Fruit fly (Drosophila melanogaster) whole organism, embryonic: Measurements from ENCODE around the gene Rack1.

Experiments
- CG1024 ChIP-seq: fragments of 200-800 bp; sonication (Bioruptor generic); IDR thresholded peaks from 2 replicates; pipeline ENCODE4 v1.3.6; 2022; ENCODE audit warnings: missing biosample characterization, missing genetic modification characterization
- CG11093 ChIP-seq: fragments of 200-800 bp; sonication (Bioruptor generic); IDR thresholded peaks from 3 replicates; pipeline ENCODE4 v1.3.6; 2022; ENCODE audit warnings: missing biosample characterization, missing genetic modification characterization
- CG11723 ChIP-seq: fragments of 200-800 bp; sonication (Bioruptor generic); optimal IDR thresholded peaks from 2 replicates; lab custom pipeline; 2017; ENCODE audit warnings: missing biosample characterization, mild to moderate bottlenecking, missing genetic modification characterization
- CG14667 ChIP-seq: fragments of 200-800 bp; sonication (Bioruptor generic); IDR thresholded peaks from 2 replicates; pipeline ENCODE4 v1.3.6; 2022; ENCODE audit warnings: missing biosample characterization, missing genetic modification characterization
- CG14860 ChIP-seq: fragments of 200-800 bp; sonication (Bioruptor generic); IDR thresholded peaks from 3 replicates; pipeline ENCODE4 v1.3.6; 2022; ENCODE audit warnings: missing biosample characterization, missing genetic modification characterization; ENCODE audit not compliant: partially characterized antibody
- CG1529 ChIP-seq: fragments of 200-800 bp; sonication (Bioruptor generic); optimal IDR thresholded peaks from 3 replicates; lab custom pipeline; 2018; ENCODE audit warnings: missing biosample characterization, missing genetic modification characterization
- CG17361 ChIP-seq: fragments of 200-800 bp; sonication (Bioruptor generic); IDR thresholded peaks from 3 replicates; pipeline ENCODE4 v1.3.6; 2022; ENCODE audit warnings: missing biosample characterization, missing genetic modification characterization
- CG17829 ChIP-seq: fragments of 200-800 bp; optimal IDR thresholded peaks from 2 replicates; lab custom pipeline; 2019; ENCODE audit warnings: missing biosample characterization, mild to moderate bottlenecking, missing genetic modification characterization, moderate library complexity
- CG1792 ChIP-seq: fragments of 200-800 bp; sonication (Bioruptor generic); optimal IDR thresholded peaks from 2 replicates; lab custom pipeline; 2016; ENCODE audit warnings: missing biosample characterization, missing genetic modification characterization
- CG2116 ChIP-seq: fragments of 200-800 bp; sonication (Bioruptor generic); optimal IDR thresholded peaks from 3 replicates; lab custom pipeline; 2018; ENCODE audit warnings: missing biosample characterization, mild to moderate bottlenecking, missing genetic modification characterization
- CG30020 ChIP-seq: fragments of 200-800 bp; optimal IDR thresholded peaks from 2 replicates; lab custom pipeline; 2019; ENCODE audit warnings: missing biosample characterization, mild to moderate bottlenecking, missing genetic modification characterization, moderate library complexity
- CG3065 ChIP-seq: fragments of 200-800 bp; sonication (Bioruptor generic); optimal IDR thresholded peaks from 2 replicates; lab custom pipeline; 2016; ENCODE audit warnings: missing biosample characterization, missing genetic modification characterization
- CG3163 ChIP-seq: fragments of 200-800 bp; sonication (Bioruptor generic); optimal IDR thresholded peaks from 3 replicates; lab custom pipeline; 2016; ENCODE audit warnings: missing biosample characterization, missing genetic modification characterization
- CG3281 ChIP-seq: fragments of 200-800 bp; sonication (Bioruptor generic); optimal IDR thresholded peaks from 3 replicates; lab custom pipeline; 2017; ENCODE audit warnings: missing biosample characterization, mild to moderate bottlenecking, missing genetic modification characterization
- CG33557 ChIP-seq: fragments of 200-800 bp; sonication (Bioruptor generic); optimal IDR thresholded peaks from 2 replicates; lab custom pipeline; 2019; ENCODE audit warnings: missing biosample characterization, mild to moderate bottlenecking, missing genetic modification characterization, moderate library complexity
- CG4282 ChIP-seq: fragments of 200-800 bp; sonication (Bioruptor generic); optimal IDR thresholded peaks from 2 replicates; lab custom pipeline; 2016; ENCODE audit warnings: missing biosample characterization, missing genetic modification characterization
- CG4820 ChIP-seq: fragments of 200-800 bp; sonication (Bioruptor generic); optimal IDR thresholded peaks from 3 replicates; lab custom pipeline; 2016; ENCODE audit warnings: missing biosample characterization, missing genetic modification characterization
- CG6254 ChIP-seq: fragments of 200-800 bp; sonication (Bioruptor generic); optimal IDR thresholded peaks from 3 replicates; lab custom pipeline; 2017; ENCODE audit warnings: mild to moderate bottlenecking, missing biosample characterization, missing genetic modification reagents, missing genetic modification characterization
- CG6683 ChIP-seq: fragments of 200-800 bp; sonication (Bioruptor generic); optimal IDR thresholded peaks from 2 replicates; lab custom pipeline; 2017; ENCODE audit warnings: missing biosample characterization, mild to moderate bottlenecking, missing genetic modification characterization, missing genetic modification reagents
- Deaf1 ChIP-seq: fragments of 200-800 bp; optimal IDR thresholded peaks from 3 replicates; lab custom pipeline; 2019; ENCODE audit warnings: missing biosample characterization, mild to moderate bottlenecking, missing genetic modification characterization, moderate library complexity
- Ets97D ChIP-seq: fragments of 200-800 bp; sonication (Bioruptor generic); optimal IDR thresholded peaks from 3 replicates; lab custom pipeline; 2016; ENCODE audit warnings: missing biosample characterization, missing genetic modification characterization
- HLH54F ChIP-seq: fragments of 200-800 bp; sonication (Bioruptor generic); optimal IDR thresholded peaks from 3 replicates; lab custom pipeline; 2016; ENCODE audit warnings: missing biosample characterization, missing genetic modification characterization
- Hmr ChIP-seq: fragments of 200-800 bp; sonication (Bioruptor generic); optimal IDR thresholded peaks from 3 replicates; lab custom pipeline; 2017; ENCODE audit warnings: mild to moderate bottlenecking, missing biosample characterization, missing genetic modification reagents, missing genetic modification characterization
- Max ChIP-seq: fragments of 200-800 bp; sonication (Bioruptor generic); optimal IDR thresholded peaks from 2 replicates; lab custom pipeline; 2016; ENCODE audit warnings: missing biosample characterization, mild to moderate bottlenecking, missing genetic modification characterization
- NC2α ChIP-seq: fragments of 200-800 bp; sonication (Bioruptor generic); optimal IDR thresholded peaks from 2 replicates; lab custom pipeline; 2016; ENCODE audit warnings: missing biosample characterization, missing genetic modification characterization
- Rx ChIP-seq: fragments of 200-800 bp; sonication (Bioruptor generic); IDR thresholded peaks from 2 replicates; pipeline ENCODE4 v1.3.6; 2022; ENCODE audit warnings: missing biosample characterization, missing genetic modification characterization
- Sox100B ChIP-seq: fragments of 200-800 bp; sonication (Bioruptor generic); optimal IDR thresholded peaks from 3 replicates; lab custom pipeline; 2018; ENCODE audit warnings: missing biosample characterization, mild to moderate bottlenecking, missing genetic modification characterization
- Vsx1 ChIP-seq: fragments of 200-800 bp; sonication (Bioruptor generic); optimal IDR thresholded peaks from 2 replicates; lab custom pipeline; 2017; ENCODE audit warnings: missing biosample characterization, mild to moderate bottlenecking, missing genetic modification characterization, missing genetic modification reagents
- ac ChIP-seq: fragments of 200-800 bp; sonication (Bioruptor generic); optimal IDR thresholded peaks from 3 replicates; lab custom pipeline; 2017; ENCODE audit warnings: missing biosample characterization, mild to moderate bottlenecking, missing genetic modification characterization
- aop ChIP-seq: fragments of 200-800 bp; sonication (Bioruptor generic); IDR thresholded peaks from 2 replicates; pipeline ENCODE4 v1.3.6; 2022; ENCODE audit warnings: missing biosample characterization, missing genetic modification characterization
- ara ChIP-seq: fragments of 200-800 bp; sonication (Bioruptor generic); IDR thresholded peaks from 2 replicates; pipeline ENCODE4 v1.3.6; 2022; ENCODE audit warnings: missing biosample characterization, missing genetic modification characterization
- chn ChIP-seq: fragments of 200-800 bp; sonication (Bioruptor generic); optimal IDR thresholded peaks from 2 replicates; lab custom pipeline; 2016; ENCODE audit warnings: missing biosample characterization, missing genetic modification characterization
- cwo ChIP-seq: fragments of 200-800 bp; sonication (Bioruptor generic); optimal IDR thresholded peaks from 3 replicates; lab custom pipeline; 2017; ENCODE audit warnings: missing biosample characterization, missing genetic modification characterization, mild to moderate bottlenecking, moderate library complexity, missing genetic modification reagents
- ems ChIP-seq: fragments of 200-800 bp; sonication (Bioruptor generic); optimal IDR thresholded peaks from 3 replicates; lab custom pipeline; 2016; ENCODE audit warnings: missing biosample characterization, missing genetic modification characterization
- en ChIP-seq: fragments of 200-800 bp; sonication (Bioruptor generic); optimal IDR thresholded peaks from 2 replicates; lab custom pipeline; 2016; ENCODE audit warnings: missing biosample characterization, missing genetic modification characterization
- fd3F ChIP-seq: fragments of 200-800 bp; sonication (Bioruptor generic); optimal IDR thresholded peaks from 2 replicates; lab custom pipeline; 2018; ENCODE audit warnings: missing biosample characterization, mild to moderate bottlenecking, missing genetic modification characterization, moderate library complexity
- fd64A ChIP-seq: fragments of 200-800 bp; sonication (Bioruptor generic); optimal IDR thresholded peaks from 3 replicates; lab custom pipeline; 2018; ENCODE audit warnings: missing biosample characterization, mild to moderate bottlenecking, missing genetic modification characterization
- gcm2 ChIP-seq: fragments of 200-800 bp; sonication (Bioruptor generic); optimal IDR thresholded peaks from 2 replicates; lab custom pipeline; 2016; ENCODE audit warnings: missing biosample characterization, missing genetic modification characterization
- grau ChIP-seq: fragments of 200-800 bp; optimal IDR thresholded peaks from 3 replicates; lab custom pipeline; 2019; ENCODE audit warnings: missing biosample characterization, mild to moderate bottlenecking, missing genetic modification characterization, moderate library complexity
- hb ChIP-seq: fragments of 200-800 bp; sonication (Bioruptor generic); IDR thresholded peaks from 3 replicates; pipeline ENCODE4 v1.3.6; 2022; ENCODE audit warnings: missing biosample characterization, missing genetic modification characterization; ENCODE audit not compliant: partially characterized antibody
- ken ChIP-seq: fragments of 200-800 bp; sonication (Bioruptor generic); IDR thresholded peaks from 3 replicates; pipeline ENCODE4 v1.3.6; 2022; ENCODE audit warnings: missing biosample characterization, missing genetic modification characterization
- pnt ChIP-seq: fragments of 200-800 bp; sonication (Bioruptor generic); optimal IDR thresholded peaks from 3 replicates; lab custom pipeline; 2016; ENCODE audit warnings: missing biosample characterization, missing genetic modification characterization
- pum ChIP-seq: fragments of 200-800 bp; sonication (Bioruptor generic); optimal IDR thresholded peaks from 2 replicates; lab custom pipeline; 2016; ENCODE audit warnings: missing biosample characterization, missing genetic modification characterization
- slou ChIP-seq: fragments of 200-800 bp; sonication (Bioruptor generic); optimal IDR thresholded peaks from 3 replicates; lab custom pipeline; 2016; ENCODE audit warnings: missing biosample characterization, missing genetic modification characterization
- slp2 ChIP-seq: fragments of 200-800 bp; sonication (Bioruptor generic); optimal IDR thresholded peaks from 2 replicates; lab custom pipeline; 2016; ENCODE audit warnings: missing biosample characterization, missing genetic modification characterization
- sna ChIP-seq: fragments of 200-800 bp; sonication (Bioruptor generic); IDR thresholded peaks from 2 replicates; pipeline ENCODE4 v1.3.6; 2022; ENCODE audit warnings: missing biosample characterization, missing genetic modification characterization; ENCODE audit not compliant: partially characterized antibody
- trh ChIP-seq: fragments of 200-800 bp; sonication (Bioruptor generic); optimal IDR thresholded peaks from 2 replicates; lab custom pipeline; 2016; ENCODE audit warnings: missing biosample characterization, missing genetic modification characterization
- wek ChIP-seq: fragments of 200-800 bp; sonication (Bioruptor generic); optimal IDR thresholded peaks from 3 replicates; lab custom pipeline; 2018; ENCODE audit warnings: missing biosample characterization, mild to moderate bottlenecking, missing genetic modification characterization, moderate library complexity
- zen ChIP-seq: fragments of 200-800 bp; sonication (Bioruptor generic); optimal IDR thresholded peaks from 3 replicates; lab custom pipeline; 2018; ENCODE audit warnings: missing biosample characterization, mild to moderate bottlenecking, missing genetic modification characterization, moderate library complexity

Gene Rack1

dm6 chr2L:7782788-7783401 lies 44.2 kb downstream of the Rack1 start, which contains the start of gene Brd7-9 (continued):
- TF ChIP-seq slou (GFP tag; lab: Kevin White, UChicago) (peak; percentile 63), CG30020 (tag; lab: Kevin White, UChicago) (peak; percentile 31), sna (GFP tag; lab: Robert Waterston, UW) (peak; percentile 43), CG4820 (peak; percentile 61), hb (GFP tag; lab: Robert Waterston, UW) (no peak), slp2 (peak; percentile 57), CG3281 (GFP tag; lab: Kevin White, UChicago) (peak; percentile 85), CG1529 (peak; percentile 40), CG3163 (GFP tag; lab: Kevin White, UChicago) (peak; percentile 13), chn (peak; percentile 57), pnt (GFP tag; lab: Kevin White, UChicago) (peak; percentile 57), cwo (GFP tag; lab: Kevin White, UChicago) (peak; percentile 72), ac (GFP tag; lab: Kevin White, UChicago) (no peak), NC2α (GFP tag; lab: Kevin White, UChicago) (no peak), HLH54F (GFP tag; lab: Kevin White, UChicago) (peak; percentile 8), CG14860 (GFP tag; lab: Robert Waterston, UW) (0 out of 3 replicates have a peak, but pooled peaks have one; percentile 31), wek (GFP tag; lab: Kevin White, UChicago) (peak; percentile 66), grau (tag; lab: Kevin White, UChicago) (peak; percentile 62), ken (peak; percentile 72; the same call in 2 of the 3 replicates), en (peak; percentile 44), CG11723 (GFP tag; lab: Kevin White, UChicago) (peak; percentile 63), CG14667 (GFP tag; lab: Robert Waterston, UW) (peak; percentile 65; the same call in 1 of the 2 replicates), CG17829 (tag; lab: Kevin White, UChicago) (peak; percentile 70), CG6254 (GFP tag; lab: Kevin White, UChicago) (peak; percentile 74), CG2116 (GFP tag; lab: Kevin White, UChicago) (peak; percentile 46), CG11093 (GFP tag; lab: Robert Waterston, UW) (peak; percentile 59; the same call in 1 of the 3 replicates), Sox100B (peak; percentile 55), CG17361 (peak; percentile 69; the same call in 2 of the 3 replicates), fd64A (GFP tag; lab: Kevin White, UChicago) (peak; percentile 57), fd3F (GFP tag; lab: Kevin White, UChicago) (peak; percentile 0), CG4282 (GFP tag; lab: Kevin White, UChicago) (no peak), Deaf1 (tag; lab: Kevin White, UChicago) (peak; percentile 8), aop (no peak), Hmr (GFP tag; lab: Kevin White, UChicago) (peak; percentile 73), trh (GFP tag; lab: Kevin White, UChicago) (no peak), CG33557 (no peak), CG3065 (no peak), Ets97D (GFP tag; lab: Kevin White, UChicago) (peak; percentile 14), CG6683 (peak; percentile 57), gcm2 (GFP tag; lab: Kevin White, UChicago) (no peak), pum (GFP tag; lab: Kevin White, UChicago) (peak; percentile 51), CG1792 (GFP tag; lab: Kevin White, UChicago) (peak; percentile 26), Rx (peak; percentile 50; the same call in 1 of the 2 replicates), ems (GFP tag; lab: Kevin White, UChicago) (peak; percentile 75), zen (peak; percentile 38), CG1024 (0 out of 2 replicates have a peak, but pooled peaks have one; percentile 28), Max (peak; percentile 58), ara (GFP tag; lab: Robert Waterston, UW) (peak; percentile 72; the same call in 1 of the 2 replicates), Vsx1 (GFP tag; lab: Kevin White, UChicago) (peak; percentile 56)
